Worm (Caenorhabditis elegans) whole organism, early embryonic: ENCODE results near the gene F09B9.4.

Experiments
- ama-1 ChIP-seq: fragments of 150-350 bp; optimal IDR thresholded peaks from 2 replicates; lab custom pipeline; 2014
- ceh-13 ChIP-seq: fragments of 200-800 bp; sonication (Bioruptor generic); optimal IDR thresholded peaks from 2 replicates; lab custom pipeline; 2018; ENCODE audit warnings: mild to moderate bottlenecking, missing genetic modification characterization, missing compliant biosample characterization
- ets-7 ChIP-seq: sonication (generic microtip); optimal IDR thresholded peaks from 2 replicates; lab custom pipeline; 2016; ENCODE audit warnings: missing genotype, missing genetic modification characterization, missing compliant biosample characterization
- hmbx-1 ChIP-seq: sonication (generic microtip); optimal IDR thresholded peaks from 2 replicates; lab custom pipeline; 2016; ENCODE audit warnings: mild to moderate bottlenecking, missing genetic modification characterization, missing compliant biosample characterization

ce11 chrX:10184708-10185107 lies 24.3 kb downstream of the F09B9.4 start:
- no peak for TF ChIP-seq ama-1 (lab: Kevin White, UChicago)
- no peak for TF ChIP-seq ceh-13 (GFP tag; lab: Kevin White, UChicago)
- no peak for TF ChIP-seq ets-7 (tag; lab: Kevin White, UChicago)
- TF ChIP-seq hmbx-1 (tag; lab: Kevin White, UChicago), result no peak
